Worm (Caenorhabditis elegans): ENCODE measurements around the gene Y45F3A.8.

Y45F3A.8 gene

DNA sequence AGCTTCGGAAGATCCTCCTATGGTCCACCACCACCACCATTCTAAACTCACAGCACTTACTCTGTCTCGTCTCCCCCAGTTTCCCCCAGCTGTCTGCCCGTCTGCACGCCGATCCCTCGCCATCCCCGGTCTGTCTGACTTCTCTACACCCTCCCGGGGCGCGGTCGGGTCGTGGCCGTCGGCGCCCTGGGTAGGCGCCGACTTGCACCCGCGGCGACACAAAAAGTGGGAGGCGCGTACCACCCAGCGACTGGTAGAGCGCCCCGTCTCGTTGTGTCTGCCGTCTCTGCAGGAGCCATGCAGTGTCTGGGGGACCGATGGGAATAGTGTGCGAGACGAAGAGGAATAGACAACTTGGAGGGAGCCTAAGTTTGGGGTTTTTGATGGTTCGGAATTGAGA lies 41.4 kb upstream of the Y45F3A.8 start (continued):
- TF ChIP-seq dmd-6 (GFP tag; IDR thresholded peaks at IDR 0.05) (peak; percentile 71), lin-1 (GFP tag; IDR thresholded peaks at IDR 0.05) (peak; percentile 64; the same call in 1 of the 2 replicates), nhr-11 (tag; optimal IDR thresholded peaks at IDR 0.05) (peak; percentile 82), snpc-4 (tag; optimal IDR thresholded peaks at IDR 0.05) (no peak), Y105C5A.15 (GFP tag; IDR thresholded peaks at IDR 0.05) (0 out of 2 replicates have a peak, but pooled peaks have one; percentile 50), ZK546.5 (tag; optimal IDR thresholded peaks at IDR 0.05) (peak in 1 of 2 experiments; percentile 33), F37D6.2 (tag; optimal IDR thresholded peaks at IDR 0.05) (peak; percentile 81), mep-1 (tag; optimal IDR thresholded peaks at IDR 0.05) (peak; percentile 94), gei-8 (GFP tag; optimal IDR thresholded peaks at IDR 0.05) (no peak), egl-27 (tag; optimal IDR thresholded peaks at IDR 0.05) (no peak), nhr-25 (tag; optimal IDR thresholded peaks at IDR 0.05; ENCODE audit: borderline replicate concordance, insufficient read depth) (peak; percentile 81), cey-2 (tag; optimal IDR thresholded peaks at IDR 0.05; ENCODE audit: borderline replicate concordance, insufficient read depth) (no peak), F26F4.8 (GFP tag; conservative IDR thresholded peaks at IDR 0.05) (no peak), lsy-2 (tag; optimal IDR thresholded peaks at IDR 0.05) (peak; percentile 71 to 87), php-3 (GFP tag; IDR thresholded peaks at IDR 0.05) (peak; percentile 72; the same call in 1 of the 2 replicates), lin-39 (tag; optimal IDR thresholded peaks at IDR 0.05) (no peak), aly-2 (tag; optimal IDR thresholded peaks at IDR 0.05) (no peak), ZK337.2 (GFP tag; IDR thresholded peaks at IDR 0.05) (no peak), saeg-2 (GFP tag; IDR thresholded peaks at IDR 0.05) (peak; percentile 88), zfp-2 (tag; optimal IDR thresholded peaks at IDR 0.05) (no peak), pha-4 (GFP tag; IDR thresholded peaks at IDR 0.05) (peak; percentile 93), pha-4 (tag; optimal IDR thresholded peaks at IDR 0.05) (no peak), nhr-76 (tag; optimal IDR thresholded peaks at IDR 0.05) (no peak), ztf-7 (tag; optimal IDR thresholded peaks at IDR 0.05) (no peak), aha-1 (tag) (peak; percentile 99), nhr-77 (tag; optimal IDR thresholded peaks at IDR 0.05) (peak; percentile 50), dpl-1 (GFP tag; optimal IDR thresholded peaks at IDR 0.05) (peak; percentile 60), madf-9 (GFP tag; conservative IDR thresholded peaks at IDR 0.05) (peak; percentile 54; the same call in 1 of the 2 replicates), F49E8.2 (tag; optimal IDR thresholded peaks at IDR 0.05; ENCODE audit: borderline replicate concordance) (no peak), F10B5.3 (tag; optimal IDR thresholded peaks at IDR 0.05) (peak; percentile 7), spr-3 (GFP tag; optimal IDR thresholded peaks at IDR 0.05) (peak; percentile 76), ceh-82 (tag; optimal IDR thresholded peaks at IDR 0.05) (no peak), dve-1 (tag; optimal IDR thresholded peaks at IDR 0.05; ENCODE audit: insufficient read depth) (peak; percentile 93), daf-19 (GFP tag; conservative IDR thresholded peaks at IDR 0.05) (no peak), mxl-2 (GFP tag; conservative IDR thresholded peaks at IDR 0.05) (no peak), nhr-42 (GFP tag; IDR thresholded peaks at IDR 0.05) (peak; percentile 82), mdt-29 (GFP tag; IDR thresholded peaks at IDR 0.05) (no peak), daf-8 (GFP tag; IDR thresholded peaks at IDR 0.05) (no peak), hmg-1.1 (GFP tag; IDR thresholded peaks at IDR 0.05) (peak; percentile 92), fos-1 (tag; optimal IDR thresholded peaks at IDR 0.05) (no peak), Y48G9A.11 (GFP tag; IDR thresholded peaks at IDR 0.05) (no peak), dmd-9 (GFP tag; IDR thresholded peaks at IDR 0.05) (peak; percentile 41; the same call in 1 of the 2 replicates), ceh-44 (GFP tag; IDR thresholded peaks at IDR 0.05) (no peak), hlh-30 (tag; optimal IDR thresholded peaks at IDR 0.05; ENCODE audit: insufficient read depth) (peak; percentile 84), nhr-111 (GFP tag; optimal IDR thresholded peaks at IDR 0.05) (no peak), madf-5 (GFP tag; IDR thresholded peaks at IDR 0.05) (no peak), unc-130 (GFP tag; optimal IDR thresholded peaks at IDR 0.05) (no peak), lin-15B (tag; optimal IDR thresholded peaks at IDR 0.05) (no peak), sdz-12 (GFP tag; optimal IDR thresholded peaks at IDR 0.05) (no peak), nhr-28 (tag; optimal IDR thresholded peaks at IDR 0.05) (peak; percentile 74), ztf-11 (tag; optimal IDR thresholded peaks at IDR 0.05) (no peak)
